Worm (Caenorhabditis elegans) whole organism, L1 larva: Measurements from ENCODE around the gene cwp-2.

Source experiments
- F16B12.6 ChIP-seq: fragments of 150-350 bp; optimal IDR thresholded peaks from 2 replicates; lab custom pipeline; 2014; ENCODE audit warnings: missing biosample characterization, missing genetic modification characterization
- alr-1 ChIP-seq: fragments of 200-800 bp; sonication (Bioruptor generic); optimal IDR thresholded peaks from 2 replicates; lab custom pipeline; 2018; ENCODE audit warnings: borderline replicate concordance, mild to moderate bottlenecking, missing genetic modification characterization, missing compliant biosample characterization
- elt-2 ChIP-seq: sonication (generic microtip); optimal IDR thresholded peaks from 2 replicates; lab custom pipeline; 2016; ENCODE audit warnings: missing genetic modification characterization, mild to moderate bottlenecking, inconsistent platforms, missing compliant biosample characterization, missing genetic modification reagents
- elt-3 ChIP-seq, 6 experiments: fragments of 150-350 bp in 1 of 6; sonication (generic microtip); optimal IDR thresholded peaks; 2 replicates each; lab custom pipeline; 2017 to 2018; ENCODE audit warnings: missing biosample characterization in 6 of 6, missing genetic modification characterization in 6 of 6, inconsistent platforms in 1 of 6
- hlh-17 ChIP-seq: fragments of 200-800 bp; sonication (Bioruptor generic); optimal IDR thresholded peaks from 2 replicates; lab custom pipeline; 2018; ENCODE audit warnings: missing genetic modification characterization, mild to moderate bottlenecking, missing compliant biosample characterization, moderate library complexity, borderline replicate concordance
- nhr-76 ChIP-seq: sonication (generic microtip); optimal IDR thresholded peaks from 2 replicates; lab custom pipeline; 2017; ENCODE audit warnings: missing biosample characterization, missing genetic modification characterization
- unc-86 ChIP-seq: sonication (generic microtip); optimal IDR thresholded peaks from 2 replicates; lab custom pipeline; 2016; ENCODE audit warnings: missing genetic modification characterization, missing compliant biosample characterization
- unc-98 ChIP-seq: fragments of 200-800 bp; sonication (Bioruptor generic); IDR thresholded peaks from 2 replicates; pipeline ENCODE4 v1.3.6; 2022; ENCODE audit warnings: missing genetic modification characterization, missing compliant biosample characterization

- TF ChIP-seq F16B12.6 (tag; lab: Kevin White, UChicago) (no peak), unc-86 (no peak), hlh-17 (GFP tag; lab: Kevin White, UChicago) (no peak), elt-2 (tag; lab: Kevin White, UChicago) (no peak), alr-1 (tag; lab: Kevin White, UChicago) (no peak), elt-3 (tag; optimal IDR thresholded peaks at IDR 0.05; lab: Kevin White, UChicago) (no peak), unc-98 (GFP tag; lab: Robert Waterston, UW) (no peak), nhr-76 (tag; lab: Kevin White, UChicago) (no peak)
Observed at ce11 chrV:4850446-4850845, 8.0 kb upstream of the cwp-2 start.
